Fruit fly (Drosophila melanogaster) whole organism, embryonic: Measurements from ENCODE around the gene CG32333.

Experiments
- Abd-B ChIP-seq: fragments of 200-800 bp; sonication (Bioruptor generic); optimal IDR thresholded peaks from 2 replicates; lab custom pipeline; 2018; ENCODE audit warnings: missing biosample characterization, mild to moderate bottlenecking, missing genetic modification characterization, moderate library complexity
- B-H2 ChIP-seq: fragments of 200-800 bp; sonication (Bioruptor generic); optimal IDR thresholded peaks from 2 replicates; lab custom pipeline; 2018; ENCODE audit warnings: missing biosample characterization, mild to moderate bottlenecking, missing genetic modification characterization
- BEAF-32 ChIP-seq: fragments of 200-800 bp; sonication (Bioruptor generic); optimal IDR thresholded peaks from 3 replicates; lab custom pipeline; 2017; ENCODE audit warnings: missing biosample characterization, missing genetic modification characterization, mild to moderate bottlenecking, moderate library complexity, missing genetic modification reagents
- Bgb ChIP-seq: fragments of 200-800 bp; sonication (Bioruptor generic); IDR thresholded peaks from 2 replicates; pipeline ENCODE4 v1.3.6; 2022; ENCODE audit warnings: missing biosample characterization, missing genetic modification characterization; ENCODE audit not compliant: partially characterized antibody
- CG10267 ChIP-seq: fragments of 200-800 bp; sonication (Bioruptor generic); optimal IDR thresholded peaks from 2 replicates; lab custom pipeline; 2018; ENCODE audit warnings: missing biosample characterization, mild to moderate bottlenecking, missing genetic modification characterization, moderate library complexity
- CG11085 ChIP-seq: fragments of 200-800 bp; sonication (Bioruptor generic); IDR thresholded peaks from 2 replicates; pipeline ENCODE4 v1.3.6; 2022; ENCODE audit warnings: missing biosample characterization, missing genetic modification characterization
- CG11093 ChIP-seq: fragments of 200-800 bp; sonication (Bioruptor generic); IDR thresholded peaks from 3 replicates; pipeline ENCODE4 v1.3.6; 2022; ENCODE audit warnings: missing biosample characterization, missing genetic modification characterization
- CG11504 ChIP-seq: fragments of 200-800 bp; sonication (Bioruptor generic); optimal IDR thresholded peaks from 3 replicates; lab custom pipeline; 2019; ENCODE audit warnings: missing biosample characterization, mild to moderate bottlenecking, missing genetic modification characterization, moderate library complexity
- CG12659 ChIP-seq: fragments of 200-800 bp; sonication (Bioruptor generic); optimal IDR thresholded peaks from 3 replicates; lab custom pipeline; 2017; ENCODE audit warnings: mild to moderate bottlenecking, missing biosample characterization, missing genetic modification reagents, missing genetic modification characterization
- CG13287 ChIP-seq: fragments of 200-800 bp; sonication (Bioruptor generic); IDR thresholded peaks from 2 replicates; pipeline ENCODE4 v1.3.6; 2022; ENCODE audit warnings: missing biosample characterization, missing genetic modification characterization; ENCODE audit not compliant: partially characterized antibody
- CG15011 ChIP-seq: fragments of 200-800 bp; sonication (Bioruptor generic); optimal IDR thresholded peaks from 3 replicates; lab custom pipeline; 2018; ENCODE audit warnings: missing biosample characterization, mild to moderate bottlenecking, missing genetic modification characterization
- CG15479 ChIP-seq: fragments of 200-800 bp; sonication (Bioruptor generic); optimal IDR thresholded peaks from 3 replicates; lab custom pipeline; 2019; ENCODE audit warnings: missing biosample characterization, mild to moderate bottlenecking, missing genetic modification characterization, moderate library complexity
- CG2199 ChIP-seq: fragments of 200-800 bp; sonication (Bioruptor generic); IDR thresholded peaks from 3 replicates; pipeline ENCODE4 v1.3.6; 2022; ENCODE audit warnings: missing biosample characterization, missing genetic modification characterization
- CG2875 ChIP-seq: fragments of 200-800 bp; sonication (Bioruptor generic); optimal IDR thresholded peaks from 2 replicates; lab custom pipeline; 2017; ENCODE audit warnings: missing biosample characterization, mild to moderate bottlenecking, missing genetic modification characterization, missing genetic modification reagents
- CG4424 ChIP-seq: fragments of 200-800 bp; sonication (Bioruptor generic); optimal IDR thresholded peaks from 3 replicates; lab custom pipeline; 2016; ENCODE audit warnings: missing biosample characterization, missing genetic modification characterization
- CG4854 ChIP-seq: fragments of 200-800 bp; sonication (Bioruptor generic); optimal IDR thresholded peaks from 2 replicates; lab custom pipeline; 2016; ENCODE audit warnings: missing biosample characterization, missing genetic modification characterization, inconsistent platforms
- CG7357 ChIP-seq: fragments of 200-800 bp; sonication (Bioruptor generic); IDR thresholded peaks from 3 replicates; pipeline ENCODE4 v1.3.6; 2022; ENCODE audit warnings: missing biosample characterization, missing genetic modification characterization
- CG7372 ChIP-seq: fragments of 200-800 bp; sonication (Bioruptor generic); IDR thresholded peaks from 2 replicates; pipeline ENCODE4 v1.3.6; 2022; ENCODE audit warnings: missing biosample characterization, missing genetic modification characterization
- CG9932 ChIP-seq: fragments of 200-800 bp; sonication (Bioruptor generic); IDR thresholded peaks from 2 replicates; pipeline ENCODE4 v1.3.6; 2022; ENCODE audit warnings: missing biosample characterization, missing genetic modification characterization
- Dll ChIP-seq: fragments of 200-800 bp; sonication (Bioruptor generic); IDR thresholded peaks from 4 replicates; pipeline ENCODE4 v1.3.6; 2022; ENCODE audit warnings: missing biosample characterization, missing genetic modification characterization; ENCODE audit not compliant: partially characterized antibody
- Dp ChIP-seq: fragments of 200-800 bp; sonication (Bioruptor generic); optimal IDR thresholded peaks from 2 replicates; lab custom pipeline; 2018; ENCODE audit warnings: missing biosample characterization, mild to moderate bottlenecking, missing genetic modification characterization, moderate library complexity
- Hr3 ChIP-seq: fragments of 200-800 bp; sonication (Bioruptor generic); optimal IDR thresholded peaks from 3 replicates; lab custom pipeline; 2016; ENCODE audit warnings: missing biosample characterization, missing genetic modification characterization
- Hr78 ChIP-seq, 2 experiments: fragments of 200-800 bp in 1 of 2; fragments of >200 bp in 1 of 2; sonication (Bioruptor generic) in 1 of 2; optimal IDR thresholded peaks; 2 replicates each; lab custom pipeline; 2017 to 2019; ENCODE audit warnings: missing biosample characterization in 2 of 2, missing genetic modification characterization in 2 of 2, mild to moderate bottlenecking in 1 of 2, moderate library complexity in 1 of 2
- Lim3 ChIP-seq: fragments of 200-800 bp; sonication (Bioruptor generic); IDR thresholded peaks from 2 replicates; pipeline ENCODE4 v1.3.6; 2022; ENCODE audit warnings: missing biosample characterization, missing genetic modification characterization
- MBD-R2 ChIP-seq: fragments of 200-800 bp; sonication (Bioruptor generic); IDR thresholded peaks from 2 replicates; pipeline ENCODE4 v1.3.6; 2022; ENCODE audit warnings: missing biosample characterization, missing genetic modification characterization
- Poxn ChIP-seq: fragments of 200-800 bp; sonication (Bioruptor generic); IDR thresholded peaks from 2 replicates; pipeline ENCODE4 v1.3.6; 2022; ENCODE audit warnings: missing biosample characterization, missing genetic modification characterization
- TFAM ChIP-seq: fragments of 200-800 bp; sonication (Bioruptor generic); optimal IDR thresholded peaks from 2 replicates; lab custom pipeline; 2017; ENCODE audit warnings: missing biosample characterization, missing genetic modification characterization, inconsistent platforms
- cg ChIP-seq: fragments of 200-800 bp; sonication (Bioruptor generic); optimal IDR thresholded peaks from 3 replicates; lab custom pipeline; 2019; ENCODE audit warnings: missing biosample characterization, mild to moderate bottlenecking, missing genetic modification characterization, moderate library complexity
- dpn ChIP-seq, 2 experiments: fragments of 200-800 bp; sonication (Bioruptor generic); optimal IDR thresholded peaks; 3 replicates each; lab custom pipeline; 2016; ENCODE audit warnings: missing biosample characterization in 2 of 2, missing genetic modification characterization in 2 of 2
- gcm ChIP-seq: fragments of 200-800 bp; sonication (Bioruptor generic); optimal IDR thresholded peaks from 2 replicates; lab custom pipeline; 2019; ENCODE audit warnings: missing biosample characterization, mild to moderate bottlenecking, missing genetic modification characterization, moderate library complexity
- gsb ChIP-seq: fragments of 200-800 bp; sonication (Bioruptor generic); IDR thresholded peaks from 2 replicates; pipeline ENCODE4 v1.3.6; 2022; ENCODE audit warnings: missing biosample characterization, missing genetic modification characterization
- gt ChIP-seq: fragments of 200-800 bp; sonication (Bioruptor generic); IDR thresholded peaks from 2 replicates; pipeline ENCODE4 v1.3.6; 2022; ENCODE audit warnings: missing biosample characterization, missing genetic modification characterization
- hbn ChIP-seq: fragments of 200-800 bp; sonication (Bioruptor generic); IDR thresholded peaks from 2 replicates; pipeline ENCODE4 v1.3.6; 2022; ENCODE audit warnings: missing biosample characterization, missing genetic modification characterization; ENCODE audit not compliant: partially characterized antibody
- jing ChIP-seq: fragments of 200-800 bp; sonication (Bioruptor generic); optimal IDR thresholded peaks from 2 replicates; lab custom pipeline; 2018; ENCODE audit warnings: missing biosample characterization, mild to moderate bottlenecking, missing genetic modification characterization
- lbe ChIP-seq: fragments of 200-800 bp; sonication (Bioruptor generic); optimal IDR thresholded peaks from 2 replicates; lab custom pipeline; 2016; ENCODE audit warnings: missing biosample characterization, mild to moderate bottlenecking, missing genetic modification characterization
- mam ChIP-seq: fragments of 200-800 bp; sonication (Bioruptor generic); optimal IDR thresholded peaks from 3 replicates; lab custom pipeline; 2016; ENCODE audit warnings: missing biosample characterization, missing genetic modification characterization
- nau ChIP-seq: fragments of 200-800 bp; sonication (Bioruptor generic); optimal IDR thresholded peaks from 3 replicates; lab custom pipeline; 2017; ENCODE audit warnings: missing biosample characterization, mild to moderate bottlenecking, missing genetic modification characterization, missing genetic modification reagents
- odd ChIP-seq: fragments of 200-800 bp; sonication (Bioruptor generic); optimal IDR thresholded peaks from 2 replicates; lab custom pipeline; 2017; ENCODE audit warnings: missing biosample characterization, mild to moderate bottlenecking, missing genetic modification characterization
- pb ChIP-seq: fragments of 200-800 bp; sonication (Bioruptor generic); optimal IDR thresholded peaks from 3 replicates; lab custom pipeline; 2016; ENCODE audit warnings: missing biosample characterization, missing genetic modification characterization
- psq ChIP-seq: fragments of 200-800 bp; sonication (Bioruptor generic); optimal IDR thresholded peaks from 2 replicates; lab custom pipeline; 2017; ENCODE audit warnings: missing biosample characterization, missing genetic modification characterization
- ranshi ChIP-seq: fragments of 200-800 bp; sonication (Bioruptor generic); IDR thresholded peaks from 2 replicates; pipeline ENCODE4 v1.3.6; 2022; ENCODE audit warnings: missing biosample characterization, missing genetic modification characterization
- sc ChIP-seq, 3 experiments: fragments of >200 bp in 2 of 3; fragments of 200-800 bp in 1 of 3; sonication (Bioruptor generic) in 1 of 3; optimal IDR thresholded peaks; 2 replicates in 2 of 3; 3 replicates in 1 of 3; lab custom pipeline; 2017; ENCODE audit warnings: mild to moderate bottlenecking in 1 of 3, missing biosample characterization in 1 of 3, missing genetic modification characterization in 1 of 3, missing genetic modification reagents in 1 of 3
- sob ChIP-seq: fragments of 200-800 bp; sonication (Bioruptor generic); IDR thresholded peaks from 2 replicates; pipeline ENCODE4 v1.3.6; 2022; ENCODE audit warnings: missing biosample characterization, missing genetic modification characterization
- unc-4 ChIP-seq: fragments of 200-800 bp; sonication (Bioruptor generic); IDR thresholded peaks from 2 replicates; pipeline ENCODE4 v1.3.6; 2022; ENCODE audit warnings: missing biosample characterization, missing genetic modification characterization; ENCODE audit not compliant: partially characterized antibody
- wek ChIP-seq: fragments of 200-800 bp; sonication (Bioruptor generic); optimal IDR thresholded peaks from 3 replicates; lab custom pipeline; 2018; ENCODE audit warnings: missing biosample characterization, mild to moderate bottlenecking, missing genetic modification characterization, moderate library complexity
- wor ChIP-seq: fragments of 200-800 bp; sonication (Bioruptor generic); IDR thresholded peaks from 2 replicates; pipeline ENCODE4 v1.3.6; 2022; ENCODE audit warnings: missing biosample characterization, missing genetic modification characterization
- zfh2 ChIP-seq: fragments of 200-800 bp; sonication (Bioruptor generic); optimal IDR thresholded peaks from 2 replicates; lab custom pipeline; 2016; ENCODE audit warnings: missing biosample characterization, missing genetic modification characterization

CG32333 gene

DNA sequence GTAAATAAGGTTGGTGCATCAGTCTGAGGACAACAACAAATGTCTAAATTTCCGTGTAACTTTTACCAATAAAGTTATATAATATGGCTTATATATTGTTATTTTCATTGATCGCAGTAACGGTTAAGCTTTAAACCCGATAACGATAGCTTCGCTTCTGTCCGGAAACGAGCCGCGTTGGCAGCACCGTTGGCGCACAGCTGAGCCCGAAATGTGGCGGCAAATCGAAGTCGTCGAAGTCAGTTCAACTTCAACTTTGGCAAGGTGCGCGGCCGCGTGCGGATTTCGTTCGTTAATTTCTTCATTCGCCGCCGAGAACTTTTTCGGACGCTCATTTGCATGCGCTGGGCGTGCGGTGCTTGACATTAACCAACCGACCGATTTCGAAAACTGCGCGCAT, 42.5 kb downstream of the CG32333 start, which contains the start of gene Myo61F (continued):
- TF ChIP-seq ranshi (GFP tag; lab: Robert Waterston, UW) (no peak), BEAF-32 (GFP tag; lab: Kevin White, UChicago) (peak; percentile 21), TFAM (GFP tag; lab: Kevin White, UChicago) (no peak), Poxn (GFP tag; lab: Robert Waterston, UW) (no peak), Dp (GFP tag; lab: Kevin White, UChicago) (peak; percentile 86), Abd-B (GFP tag; lab: Kevin White, UChicago) (no peak), CG9932 (no peak), mam (GFP tag; lab: Kevin White, UChicago) (no peak), pb (GFP tag; lab: Kevin White, UChicago) (no peak), Bgb (peak; percentile 58), lbe (GFP tag; lab: Kevin White, UChicago) (no peak), hbn (GFP tag; lab: Robert Waterston, UW) (peak; percentile 48), jing (no peak), psq (no peak)

DNA sequence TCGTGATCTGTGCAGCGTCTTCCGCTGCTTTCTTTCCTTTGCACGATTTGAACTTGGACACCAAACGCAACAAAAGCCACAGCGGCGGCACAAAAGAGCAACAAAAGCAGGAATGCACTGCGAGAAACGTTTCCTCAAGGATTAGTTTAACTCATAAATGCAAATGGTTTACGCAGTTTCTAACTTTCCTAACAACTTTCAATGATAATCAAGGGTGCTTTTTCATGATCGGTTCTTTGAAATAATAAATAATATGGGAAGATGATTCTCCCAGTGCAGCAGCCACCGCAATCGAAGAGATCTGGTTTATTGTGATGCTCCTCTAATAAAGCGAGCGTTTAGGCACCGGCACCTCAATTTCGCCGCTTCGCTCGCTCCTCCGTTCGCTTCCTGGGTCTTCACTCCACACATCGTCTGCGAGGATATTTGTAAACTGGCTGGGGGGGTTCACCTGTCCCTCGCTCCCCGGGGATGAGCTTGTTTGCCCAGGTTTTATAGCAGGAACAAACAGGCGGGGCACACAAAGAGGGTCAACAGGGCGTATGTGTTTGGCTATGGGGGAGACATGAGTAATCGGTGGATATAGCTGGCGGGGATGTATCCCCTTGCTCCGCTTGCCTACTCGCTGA, 43.5 kb downstream of the CG32333 start:
- TF ChIP-seq CG7372 (GFP tag; lab: Robert Waterston, UW), result 0 out of 2 replicates have a peak, but pooled peaks have one; percentile 39
- TF ChIP-seq sc (optimal IDR thresholded peaks at IDR 0.05; lab: Kevin White, UChicago), result no peak
- peak; percentile 72 for TF ChIP-seq sc (GFP tag; optimal IDR thresholded peaks at IDR 0.05; lab: Kevin White, UChicago)
- TF ChIP-seq gt (GFP tag; lab: Robert Waterston, UW), result peak; percentile 38; the same call in 1 of the 2 replicates
- no peak for TF ChIP-seq MBD-R2
- peak; percentile 68 for TF ChIP-seq gcm (GFP tag; lab: Kevin White, UChicago)
- TF ChIP-seq cg, result no peak
- TF ChIP-seq zfh2 (GFP tag; lab: Kevin White, UChicago), result peak; percentile 1
- no peak for TF ChIP-seq nau
- TF ChIP-seq sob, result peak; percentile 69; the same call in 1 of the 2 replicates
- TF ChIP-seq Abd-B (GFP tag; lab: Kevin White, UChicago), result peak; percentile 74
- no peak for TF ChIP-seq unc-4 (GFP tag; lab: Robert Waterston, UW)
- TF ChIP-seq Lim3 (GFP tag; lab: Robert Waterston, UW), result peak; percentile 58; the same call in 1 of the 2 replicates
- peak; percentile 46 for TF ChIP-seq wek (GFP tag; lab: Kevin White, UChicago)
- no peak for TF ChIP-seq CG11085 (GFP tag; lab: Robert Waterston, UW)
- TF ChIP-seq Hr78 (GFP tag; optimal IDR thresholded peaks at IDR 0.05; lab: Kevin White, UChicago), result no peak
- peak; percentile 74 to 79 for TF ChIP-seq dpn (GFP tag; optimal IDR thresholded peaks at IDR 0.05; lab: Kevin White, UChicago)
- TF ChIP-seq Hr3 (GFP tag; lab: Kevin White, UChicago), result peak; percentile 48
- TF ChIP-seq wor (GFP tag; lab: Robert Waterston, UW), result peak; percentile 81
- TF ChIP-seq CG11093 (GFP tag; lab: Robert Waterston, UW), result peak; percentile 66; the same call in 2 of the 3 replicates
- TF ChIP-seq CG15479, result no peak
- TF ChIP-seq B-H2 (GFP tag; lab: Kevin White, UChicago), result no peak
- TF ChIP-seq odd (GFP tag; lab: Kevin White, UChicago), result peak; percentile 72
- peak; percentile 84 for TF ChIP-seq CG4424
- no peak for TF ChIP-seq gsb (GFP tag; lab: Robert Waterston, UW)
- peak; percentile 82 for TF ChIP-seq CG2875
- peak; percentile 89 for TF ChIP-seq CG11504
- no peak; the same call in 2 of the 3 replicates for TF ChIP-seq CG2199 (GFP tag; lab: Robert Waterston, UW)
- TF ChIP-seq CG12659 (GFP tag; lab: Kevin White, UChicago), result peak; percentile 74
- TF ChIP-seq CG13287 (GFP tag; lab: Robert Waterston, UW), result no peak
- no peak for TF ChIP-seq CG15011 (GFP tag; lab: Kevin White, UChicago)
- TF ChIP-seq CG4854 (GFP tag; lab: Kevin White, UChicago), result peak; percentile 13
- peak; percentile 21 for TF ChIP-seq CG10267 (tag; lab: Kevin White, UChicago)
- no peak for TF ChIP-seq Dll (GFP tag; lab: Robert Waterston, UW)
- TF ChIP-seq CG7357 (GFP tag; lab: Robert Waterston, UW), result peak; percentile 62; the same call in 1 of the 3 replicates
